Fruit fly (Drosophila melanogaster) whole organism, embryonic: ENCODE measurements around the gene CG31875.
A peak's percentile ranks its signal among the peaks of the same experiment; 100 is the strongest.

ENCODE experiments used
- BEAF-32 ChIP-seq: fragments of 200-800 bp; sonication (Bioruptor generic); optimal IDR thresholded peaks from 3 replicates; lab custom pipeline; 2017; ENCODE audit warnings: missing biosample characterization, missing genetic modification characterization, mild to moderate bottlenecking, moderate library complexity, missing genetic modification reagents
- CG13123 ChIP-seq: fragments of 200-800 bp; sonication (Bioruptor generic); optimal IDR thresholded peaks from 2 replicates; lab custom pipeline; 2016; ENCODE audit warnings: missing biosample characterization, missing genetic modification characterization
- CG15601 ChIP-seq: fragments of 200-800 bp; sonication (Bioruptor generic); optimal IDR thresholded peaks from 3 replicates; lab custom pipeline; 2019; ENCODE audit warnings: missing biosample characterization, mild to moderate bottlenecking, missing genetic modification characterization, moderate library complexity
- abd-A ChIP-seq: fragments of 200-800 bp; sonication (Bioruptor generic); optimal IDR thresholded peaks from 3 replicates; lab custom pipeline; 2019; ENCODE audit warnings: missing biosample characterization, mild to moderate bottlenecking, missing genetic modification characterization, moderate library complexity
- ara ChIP-seq: fragments of 200-800 bp; sonication (Bioruptor generic); IDR thresholded peaks from 2 replicates; pipeline ENCODE4 v1.3.6; 2022; ENCODE audit warnings: missing biosample characterization, missing genetic modification characterization
- fd3F ChIP-seq: fragments of 200-800 bp; sonication (Bioruptor generic); optimal IDR thresholded peaks from 2 replicates; lab custom pipeline; 2018; ENCODE audit warnings: missing biosample characterization, mild to moderate bottlenecking, missing genetic modification characterization, moderate library complexity
- nom ChIP-seq: fragments of 200-800 bp; sonication (Bioruptor generic); optimal IDR thresholded peaks from 2 replicates; lab custom pipeline; 2017; ENCODE audit warnings: missing biosample characterization, missing genetic modification characterization, mild to moderate bottlenecking, moderate library complexity, missing genetic modification reagents
- pan ChIP-seq, 4 experiments: fragments of >200 bp in 3 of 4; fragments of 200-800 bp in 1 of 4; sonication (Bioruptor generic) in 1 of 4; optimal IDR thresholded peaks in 3 of 4; IDR thresholded peaks in 1 of 4; 2 replicates each; pipeline versions ENCODE4 v1.3.6 to Lab custom; 2017 to 2022; ENCODE audit warnings: missing biosample characterization in 2 of 4, missing genetic modification characterization in 2 of 4, mixed read lengths in 1 of 4
- pzg ChIP-seq: fragments of 200-800 bp; sonication (Bioruptor generic); optimal IDR thresholded peaks from 3 replicates; lab custom pipeline; 2018; ENCODE audit warnings: missing biosample characterization, mild to moderate bottlenecking, missing genetic modification characterization, moderate library complexity
- slbo ChIP-seq: fragments of 200-800 bp; sonication (Bioruptor generic); IDR thresholded peaks from 2 replicates; pipeline ENCODE4 v1.3.6; 2022; ENCODE audit warnings: missing biosample characterization, missing genetic modification characterization
- usp ChIP-seq: fragments of >200 bp; optimal IDR thresholded peaks from 2 replicates; lab custom pipeline; 2017; ENCODE audit warnings: missing biosample characterization, missing genetic modification characterization

DNA sequence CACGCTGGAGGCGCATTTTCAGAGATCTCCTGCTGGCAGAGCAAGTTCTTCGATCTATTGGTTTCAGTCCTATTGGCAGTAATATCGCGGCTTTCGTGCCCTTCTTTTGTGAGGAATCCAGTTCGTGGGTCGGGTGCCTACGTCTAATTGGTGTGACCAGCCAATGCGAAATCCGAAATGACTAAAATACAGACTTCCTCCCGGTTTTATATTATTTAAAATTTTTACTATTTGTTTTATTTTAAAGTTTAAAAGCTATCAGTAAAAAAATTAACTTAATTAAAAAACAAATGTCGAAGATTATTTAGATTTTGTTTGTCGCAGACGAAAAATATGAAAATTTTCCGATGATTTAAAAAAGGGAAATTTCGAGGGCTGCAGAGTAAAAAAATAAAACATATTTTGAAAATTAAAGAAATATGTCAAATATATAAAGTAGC lies 38.9 kb downstream of the CG31875 start, which contains the start of gene CG5850:
- TF ChIP-seq abd-A (tag; lab: Kevin White, UChicago) (no peak), ara (GFP tag; lab: Robert Waterston, UW) (no peak), CG15601 (tag; lab: Kevin White, UChicago) (peak; percentile 13), nom (GFP tag; lab: Kevin White, UChicago) (peak; percentile 21), usp (GFP tag; lab: Kevin White, UChicago) (no peak), slbo (GFP tag; lab: Robert Waterston, UW) (no peak), BEAF-32 (GFP tag; lab: Kevin White, UChicago) (peak; percentile 18), CG13123 (GFP tag; lab: Kevin White, UChicago) (no peak), fd3F (GFP tag; lab: Kevin White, UChicago) (no peak), pzg (GFP tag; lab: Kevin White, UChicago) (peak; percentile 29), pan (optimal IDR thresholded peaks at IDR 0.05; lab: Kevin White, UChicago) (no peak), pan (GFP tag; optimal IDR thresholded peaks at IDR 0.05 in 1 of 2, IDR thresholded peaks at IDR 0.05 in 1 of 2) (no peak)
